Worm (Caenorhabditis elegans): ENCODE measurements around the gene pkg-2.

Gene pkg-2

DNA sequence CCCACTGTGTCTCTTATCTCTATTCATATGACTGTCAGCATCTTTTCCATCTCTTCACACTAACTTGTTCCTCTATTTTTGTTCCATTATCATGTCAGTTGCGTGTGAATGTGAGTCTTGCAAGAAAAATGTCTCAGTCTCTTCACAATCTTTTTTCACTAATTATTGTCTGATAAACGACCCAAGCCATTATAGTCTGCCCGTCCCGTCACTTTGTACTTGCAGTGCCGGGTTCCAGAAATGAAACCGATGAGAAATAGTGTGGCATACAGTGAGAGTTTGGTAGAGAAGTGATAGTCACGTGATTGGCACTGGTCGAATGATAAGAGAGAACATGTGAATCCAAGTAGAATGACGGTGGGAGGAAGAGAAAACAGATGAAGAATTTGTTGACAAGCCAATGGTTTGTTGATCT lies 6.9 kb downstream of the pkg-2 start (continued):
- peak; percentile 83 for TF ChIP-seq lin-13 (GFP tag; optimal IDR thresholded peaks at IDR 0.05)
- TF ChIP-seq mxl-2 (GFP tag; conservative IDR thresholded peaks at IDR 0.05) = peak; percentile 84
- no peak for TF ChIP-seq ZK546.5 (tag; optimal IDR thresholded peaks at IDR 0.05)
- TF ChIP-seq aha-1 (tag) = peak; percentile 99
- TF ChIP-seq cey-2 (tag; optimal IDR thresholded peaks at IDR 0.05; ENCODE audit: borderline replicate concordance, insufficient read depth) = peak; percentile 97
- no peak for TF ChIP-seq lir-3 (tag; optimal IDR thresholded peaks at IDR 0.05)
- TF ChIP-seq hlh-30 (tag; optimal IDR thresholded peaks at IDR 0.05; ENCODE audit: insufficient read depth) = peak; percentile 98
- TF ChIP-seq gei-8 (GFP tag; optimal IDR thresholded peaks at IDR 0.05) = peak; percentile 99
- TF ChIP-seq lsy-2 (tag; optimal IDR thresholded peaks at IDR 0.05) = peak; percentile 75 to 84
- TF ChIP-seq nhr-25 (tag; optimal IDR thresholded peaks at IDR 0.05; ENCODE audit: borderline replicate concordance, insufficient read depth) = no peak
- TF ChIP-seq nhr-10 (tag; optimal IDR thresholded peaks at IDR 0.05) = peak; percentile 92
- TF ChIP-seq pqm-1 (tag; optimal IDR thresholded peaks at IDR 0.05) = peak; percentile 93
- TF ChIP-seq attf-4 (tag; optimal IDR thresholded peaks at IDR 0.05) = no peak
- TF ChIP-seq php-3 (GFP tag; IDR thresholded peaks at IDR 0.05) = peak; percentile 96
- TF ChIP-seq ZK337.2 (GFP tag; IDR thresholded peaks at IDR 0.05) = no peak
- TF ChIP-seq ama-1 (optimal IDR thresholded peaks at IDR 0.05) = no peak
- TF ChIP-seq ceh-28 (tag; optimal IDR thresholded peaks at IDR 0.05) = no peak
- TF ChIP-seq lin-15B (tag; optimal IDR thresholded peaks at IDR 0.05) = no peak
- TF ChIP-seq dve-1 (tag; optimal IDR thresholded peaks at IDR 0.05; ENCODE audit: insufficient read depth) = peak; percentile 99
- no peak for TF ChIP-seq madf-5 (GFP tag; IDR thresholded peaks at IDR 0.05)
- no peak for TF ChIP-seq tag-97 (GFP tag; IDR thresholded peaks at IDR 0.05)
- TF ChIP-seq F44E2.7 (GFP tag; IDR thresholded peaks at IDR 0.05) = no peak
- no peak for TF ChIP-seq zip-11 (GFP tag; IDR thresholded peaks at IDR 0.05)
- TF ChIP-seq nhr-6 (tag; optimal IDR thresholded peaks at IDR 0.05) = peak; percentile 75
- TF ChIP-seq D1046.2 (GFP tag; IDR thresholded peaks at IDR 0.05) = no peak
- no peak for TF ChIP-seq ces-1 (GFP tag; optimal IDR thresholded peaks at IDR 0.05)
- TF ChIP-seq ceh-82 (tag; optimal IDR thresholded peaks at IDR 0.05) = no peak
- no peak for TF ChIP-seq Y105C5A.15 (GFP tag; IDR thresholded peaks at IDR 0.05)
- TF ChIP-seq zfp-3 (GFP tag; conservative IDR thresholded peaks at IDR 0.05) = peak; percentile 52; the same call in 1 of the 2 replicates
- peak; percentile 48 for TF ChIP-seq mes-2 (tag; optimal IDR thresholded peaks at IDR 0.05; ENCODE audit: poor library complexity, severe bottlenecking)
- 0 out of 2 replicates have a peak, but pooled peaks have one; percentile 42 for TF ChIP-seq ctbp-1 (GFP tag; IDR thresholded peaks at IDR 0.05)
- no peak for TF ChIP-seq zfp-2 (tag; optimal IDR thresholded peaks at IDR 0.05)
- no peak for TF ChIP-seq fkh-10 (GFP tag; optimal IDR thresholded peaks at IDR 0.05)
- TF ChIP-seq nhr-102 (tag; optimal IDR thresholded peaks at IDR 0.05) = peak; percentile 97
- peak; percentile 100 for TF ChIP-seq hlh-11 (tag; optimal IDR thresholded peaks at IDR 0.05)
- no peak for TF ChIP-seq nhr-237 (tag; optimal IDR thresholded peaks at IDR 0.05)
- no peak for TF ChIP-seq ceh-62 (tag; optimal IDR thresholded peaks at IDR 0.05)
- no peak for TF ChIP-seq unc-130 (GFP tag; optimal IDR thresholded peaks at IDR 0.05)
- 0 out of 2 replicates have a peak, but pooled peaks have one; percentile 73 for TF ChIP-seq nhr-41 (GFP tag; IDR thresholded peaks at IDR 0.05)
- TF ChIP-seq F10B5.3 (tag; optimal IDR thresholded peaks at IDR 0.05) = no peak
- peak; percentile 75 for TF ChIP-seq pha-4 (GFP tag; IDR thresholded peaks at IDR 0.05)
- no peak for TF ChIP-seq pha-4 (tag; optimal IDR thresholded peaks at IDR 0.05)
- TF ChIP-seq hmg-1.1 (GFP tag; IDR thresholded peaks at IDR 0.05) = peak; percentile 55
- peak; percentile 95 for TF ChIP-seq nhr-11 (tag; optimal IDR thresholded peaks at IDR 0.05)
- peak; percentile 99 for TF ChIP-seq dmd-6 (GFP tag; IDR thresholded peaks at IDR 0.05)
- no peak for TF ChIP-seq lim-7 (GFP tag; IDR thresholded peaks at IDR 0.05)
- peak; percentile 92 for TF ChIP-seq mxl-3 (GFP tag; optimal IDR thresholded peaks at IDR 0.05)
- no peak for TF ChIP-seq set-16 (GFP tag; IDR thresholded peaks at IDR 0.05)
- no peak for TF ChIP-seq snpc-1.2 (GFP tag; IDR thresholded peaks at IDR 0.05)
- no peak for TF ChIP-seq daf-12 (tag; optimal IDR thresholded peaks at IDR 0.05)
- no peak for TF ChIP-seq ceh-32 (tag; optimal IDR thresholded peaks at IDR 0.05; ENCODE audit: poor library complexity)
